Fruit fly (Drosophila melanogaster) whole organism, embryonic: ENCODE data around the gene CG31344.
A peak's percentile ranks its signal among the peaks of the same experiment; 100 is the strongest.

Experiments
- Aef1 ChIP-seq: fragments of 200-800 bp; sonication (Bioruptor generic); IDR thresholded peaks from 3 replicates; pipeline ENCODE4 v1.3.6; 2022; ENCODE audit warnings: missing biosample characterization, missing genetic modification characterization
- Antp ChIP-seq: fragments of 200-800 bp; sonication (Bioruptor generic); optimal IDR thresholded peaks from 3 replicates; lab custom pipeline; 2016; ENCODE audit warnings: missing biosample characterization, missing genetic modification characterization
- BtbVII ChIP-seq: fragments of 200-800 bp; sonication (Bioruptor generic); optimal IDR thresholded peaks from 3 replicates; lab custom pipeline; 2017; ENCODE audit warnings: missing biosample characterization, mild to moderate bottlenecking, missing genetic modification characterization
- CG10209 ChIP-seq: fragments of 200-800 bp; sonication (Bioruptor generic); optimal IDR thresholded peaks from 3 replicates; lab custom pipeline; 2017; ENCODE audit warnings: missing biosample characterization, mild to moderate bottlenecking, missing genetic modification characterization, missing genetic modification reagents
- CG10267 ChIP-seq: fragments of 200-800 bp; sonication (Bioruptor generic); optimal IDR thresholded peaks from 2 replicates; lab custom pipeline; 2018; ENCODE audit warnings: missing biosample characterization, mild to moderate bottlenecking, missing genetic modification characterization, moderate library complexity
- CG10431 ChIP-seq: fragments of 200-800 bp; sonication (Bioruptor generic); optimal IDR thresholded peaks from 3 replicates; lab custom pipeline; 2018; ENCODE audit warnings: missing biosample characterization, mild to moderate bottlenecking, missing genetic modification characterization
- CG11723 ChIP-seq: fragments of 200-800 bp; sonication (Bioruptor generic); optimal IDR thresholded peaks from 2 replicates; lab custom pipeline; 2017; ENCODE audit warnings: missing biosample characterization, mild to moderate bottlenecking, missing genetic modification characterization
- CG12236 ChIP-seq: fragments of 200-800 bp; sonication (Bioruptor generic); optimal IDR thresholded peaks from 2 replicates; lab custom pipeline; 2016; ENCODE audit warnings: missing biosample characterization, missing genetic modification characterization
- CG12942 ChIP-seq: fragments of 200-800 bp; sonication (Bioruptor generic); optimal IDR thresholded peaks from 3 replicates; lab custom pipeline; 2016; ENCODE audit warnings: missing biosample characterization, missing genetic modification characterization
- CG14860 ChIP-seq: fragments of 200-800 bp; sonication (Bioruptor generic); IDR thresholded peaks from 3 replicates; pipeline ENCODE4 v1.3.6; 2022; ENCODE audit warnings: missing biosample characterization, missing genetic modification characterization; ENCODE audit not compliant: partially characterized antibody
- CG17802 ChIP-seq: fragments of 200-800 bp; sonication (Bioruptor generic); optimal IDR thresholded peaks from 2 replicates; lab custom pipeline; 2018; ENCODE audit warnings: missing biosample characterization, mild to moderate bottlenecking, missing genetic modification characterization, moderate library complexity
- CG3281 ChIP-seq: fragments of 200-800 bp; sonication (Bioruptor generic); optimal IDR thresholded peaks from 3 replicates; lab custom pipeline; 2017; ENCODE audit warnings: missing biosample characterization, mild to moderate bottlenecking, missing genetic modification characterization
- CG34376 ChIP-seq: fragments of 200-800 bp; sonication (Bioruptor generic); optimal IDR thresholded peaks from 2 replicates; lab custom pipeline; 2018; ENCODE audit warnings: missing biosample characterization, mild to moderate bottlenecking, missing genetic modification characterization
- CG6175 ChIP-seq: fragments of 200-800 bp; sonication (Bioruptor generic); IDR thresholded peaks from 3 replicates; pipeline ENCODE4 v1.3.6; 2022; ENCODE audit warnings: missing biosample characterization, missing genetic modification characterization
- CG6683 ChIP-seq: fragments of 200-800 bp; sonication (Bioruptor generic); optimal IDR thresholded peaks from 2 replicates; lab custom pipeline; 2017; ENCODE audit warnings: missing biosample characterization, mild to moderate bottlenecking, missing genetic modification characterization, missing genetic modification reagents
- CG7357 ChIP-seq: fragments of 200-800 bp; sonication (Bioruptor generic); IDR thresholded peaks from 3 replicates; pipeline ENCODE4 v1.3.6; 2022; ENCODE audit warnings: missing biosample characterization, missing genetic modification characterization
- CG7928 ChIP-seq: fragments of 200-800 bp; sonication (Bioruptor generic); optimal IDR thresholded peaks from 2 replicates; lab custom pipeline; 2017; ENCODE audit warnings: missing biosample characterization, mild to moderate bottlenecking, missing genetic modification characterization
- CG7963 ChIP-seq: fragments of 200-800 bp; sonication (Bioruptor generic); IDR thresholded peaks from 3 replicates; pipeline ENCODE4 v1.3.6; 2022; ENCODE audit warnings: missing biosample characterization, missing genetic modification characterization; ENCODE audit not compliant: partially characterized antibody
- CG8359 ChIP-seq: fragments of 200-800 bp; sonication (Bioruptor generic); optimal IDR thresholded peaks from 2 replicates; lab custom pipeline; 2017; ENCODE audit warnings: missing biosample characterization, mild to moderate bottlenecking, missing genetic modification characterization, borderline replicate concordance
- CTCF ChIP-seq: fragments of 200-800 bp; sonication (Bioruptor generic); optimal IDR thresholded peaks from 2 replicates; lab custom pipeline; 2017; ENCODE audit warnings: missing biosample characterization, mild to moderate bottlenecking, missing genetic modification characterization, moderate library complexity
- E2f2 ChIP-seq: fragments of 200-800 bp; sonication (Bioruptor generic); IDR thresholded peaks from 2 replicates; pipeline ENCODE4 v1.3.6; 2022; ENCODE audit warnings: missing biosample characterization, missing genetic modification characterization
- Fer2 ChIP-seq: fragments of 200-800 bp; sonication (Bioruptor generic); optimal IDR thresholded peaks from 2 replicates; lab custom pipeline; 2018; ENCODE audit warnings: missing biosample characterization, mild to moderate bottlenecking, missing genetic modification characterization, moderate library complexity
- Fer3 ChIP-seq: fragments of 200-800 bp; sonication (Bioruptor generic); optimal IDR thresholded peaks from 2 replicates; lab custom pipeline; 2018; ENCODE audit warnings: missing biosample characterization, mild to moderate bottlenecking, missing genetic modification characterization, moderate library complexity
- Gug ChIP-seq: fragments of 200-800 bp; sonication (Bioruptor generic); IDR thresholded peaks from 4 replicates; pipeline ENCODE4 v1.3.6; 2022; ENCODE audit warnings: missing biosample characterization, missing genetic modification characterization
- H15 ChIP-seq: fragments of 200-800 bp; sonication (Bioruptor generic); IDR thresholded peaks from 3 replicates; pipeline ENCODE4 v1.3.6; 2022; ENCODE audit warnings: missing biosample characterization, missing genetic modification characterization
- HmgD ChIP-seq: fragments of 200-800 bp; sonication (Bioruptor generic); optimal IDR thresholded peaks from 3 replicates; lab custom pipeline; 2016; ENCODE audit warnings: missing biosample characterization, missing genetic modification characterization
- MESR4 ChIP-seq: fragments of 200-800 bp; sonication (Bioruptor generic); optimal IDR thresholded peaks from 2 replicates; lab custom pipeline; 2018; ENCODE audit warnings: missing biosample characterization, mild to moderate bottlenecking, missing genetic modification characterization, moderate library complexity
- Mad ChIP-seq: fragments of 200-800 bp; sonication (Bioruptor generic); optimal IDR thresholded peaks from 2 replicates; lab custom pipeline; 2016; ENCODE audit warnings: missing biosample characterization, missing genetic modification characterization
- Sin3A ChIP-seq: fragments of >200 bp; optimal IDR thresholded peaks from 2 replicates; lab custom pipeline; 2018
- Tbp ChIP-seq: fragments of >200 bp; optimal IDR thresholded peaks from 2 replicates; lab custom pipeline; 2018; ENCODE audit warnings: missing biosample characterization, missing genetic modification characterization
- Xrp1 ChIP-seq: fragments of 200-800 bp; sonication (Bioruptor generic); IDR thresholded peaks from 2 replicates; pipeline ENCODE4 v1.3.6; 2022; ENCODE audit warnings: missing biosample characterization, missing genetic modification characterization
- abd-A ChIP-seq: fragments of 200-800 bp; sonication (Bioruptor generic); optimal IDR thresholded peaks from 3 replicates; lab custom pipeline; 2019; ENCODE audit warnings: missing biosample characterization, mild to moderate bottlenecking, missing genetic modification characterization, moderate library complexity
- chn ChIP-seq: fragments of 200-800 bp; sonication (Bioruptor generic); optimal IDR thresholded peaks from 2 replicates; lab custom pipeline; 2016; ENCODE audit warnings: missing biosample characterization, missing genetic modification characterization
- ci ChIP-seq: fragments of 200-800 bp; sonication (Bioruptor generic); IDR thresholded peaks from 3 replicates; pipeline ENCODE4 v1.3.6; 2022; ENCODE audit warnings: missing biosample characterization, missing genetic modification characterization
- dati ChIP-seq: fragments of 200-800 bp; sonication (Bioruptor generic); IDR thresholded peaks from 2 replicates; pipeline ENCODE4 v1.3.6; 2022; ENCODE audit warnings: missing biosample characterization, missing genetic modification characterization
- dpn ChIP-seq, 2 experiments: fragments of 200-800 bp; sonication (Bioruptor generic); optimal IDR thresholded peaks; 3 replicates each; lab custom pipeline; 2016; ENCODE audit warnings: missing biosample characterization in 2 of 2, missing genetic modification characterization in 2 of 2
- esg ChIP-seq: fragments of 200-800 bp; sonication (Bioruptor generic); conservative IDR thresholded peaks from 2 replicates; pipeline ENCODE4 v1.3.6; 2022; ENCODE audit warnings: missing biosample characterization, missing genetic modification characterization
- fd3F ChIP-seq: fragments of 200-800 bp; sonication (Bioruptor generic); optimal IDR thresholded peaks from 2 replicates; lab custom pipeline; 2018; ENCODE audit warnings: missing biosample characterization, mild to moderate bottlenecking, missing genetic modification characterization, moderate library complexity
- gce ChIP-seq: fragments of 200-800 bp; sonication (Bioruptor generic); IDR thresholded peaks from 3 replicates; pipeline ENCODE4 v1.3.6; 2022; ENCODE audit warnings: missing biosample characterization, missing genetic modification characterization
- gro ChIP-seq: fragments of 200-800 bp; sonication (Bioruptor generic); optimal IDR thresholded peaks from 2 replicates; lab custom pipeline; 2016; ENCODE audit warnings: missing biosample characterization, missing genetic modification characterization
- h ChIP-seq: fragments of >200 bp; optimal IDR thresholded peaks from 2 replicates; lab custom pipeline; 2017
- her ChIP-seq: fragments of 200-800 bp; sonication (Bioruptor generic); optimal IDR thresholded peaks from 2 replicates; lab custom pipeline; 2016; ENCODE audit warnings: missing biosample characterization, missing genetic modification characterization
- jumu ChIP-seq: fragments of 200-800 bp; sonication (Bioruptor generic); optimal IDR thresholded peaks from 3 replicates; lab custom pipeline; 2016; ENCODE audit warnings: missing biosample characterization, missing genetic modification characterization
- psq ChIP-seq: fragments of 200-800 bp; sonication (Bioruptor generic); optimal IDR thresholded peaks from 2 replicates; lab custom pipeline; 2017; ENCODE audit warnings: missing biosample characterization, missing genetic modification characterization
- sisA ChIP-seq: fragments of 200-800 bp; sonication (Bioruptor generic); IDR thresholded peaks from 2 replicates; pipeline ENCODE4 v1.3.6; 2022; ENCODE audit warnings: missing biosample characterization, missing genetic modification characterization
- slbo ChIP-seq: fragments of 200-800 bp; sonication (Bioruptor generic); IDR thresholded peaks from 2 replicates; pipeline ENCODE4 v1.3.6; 2022; ENCODE audit warnings: missing biosample characterization, missing genetic modification characterization
- sug ChIP-seq: fragments of 200-800 bp; optimal IDR thresholded peaks from 2 replicates; lab custom pipeline; 2019; ENCODE audit warnings: missing biosample characterization, mild to moderate bottlenecking, missing genetic modification characterization, moderate library complexity
- tio ChIP-seq: fragments of 200-800 bp; sonication (Bioruptor generic); optimal IDR thresholded peaks from 2 replicates; lab custom pipeline; 2017; ENCODE audit warnings: missing biosample characterization, missing genetic modification characterization, inconsistent platforms
- tna ChIP-seq: fragments of 200-800 bp; sonication (Bioruptor generic); IDR thresholded peaks from 2 replicates; pipeline ENCODE4 v1.3.6; 2022; ENCODE audit warnings: missing biosample characterization, missing genetic modification characterization; ENCODE audit not compliant: partially characterized antibody
- toy ChIP-seq: fragments of 200-800 bp; sonication (Bioruptor generic); IDR thresholded peaks from 2 replicates; pipeline ENCODE4 v1.3.6; 2022; ENCODE audit warnings: missing biosample characterization, missing genetic modification characterization
- vvl ChIP-seq: fragments of 200-800 bp; sonication (Bioruptor generic); IDR thresholded peaks from 2 replicates; pipeline ENCODE4 v1.3.6; 2022; ENCODE audit warnings: missing biosample characterization, missing genetic modification characterization

CG31344 gene

DNA sequence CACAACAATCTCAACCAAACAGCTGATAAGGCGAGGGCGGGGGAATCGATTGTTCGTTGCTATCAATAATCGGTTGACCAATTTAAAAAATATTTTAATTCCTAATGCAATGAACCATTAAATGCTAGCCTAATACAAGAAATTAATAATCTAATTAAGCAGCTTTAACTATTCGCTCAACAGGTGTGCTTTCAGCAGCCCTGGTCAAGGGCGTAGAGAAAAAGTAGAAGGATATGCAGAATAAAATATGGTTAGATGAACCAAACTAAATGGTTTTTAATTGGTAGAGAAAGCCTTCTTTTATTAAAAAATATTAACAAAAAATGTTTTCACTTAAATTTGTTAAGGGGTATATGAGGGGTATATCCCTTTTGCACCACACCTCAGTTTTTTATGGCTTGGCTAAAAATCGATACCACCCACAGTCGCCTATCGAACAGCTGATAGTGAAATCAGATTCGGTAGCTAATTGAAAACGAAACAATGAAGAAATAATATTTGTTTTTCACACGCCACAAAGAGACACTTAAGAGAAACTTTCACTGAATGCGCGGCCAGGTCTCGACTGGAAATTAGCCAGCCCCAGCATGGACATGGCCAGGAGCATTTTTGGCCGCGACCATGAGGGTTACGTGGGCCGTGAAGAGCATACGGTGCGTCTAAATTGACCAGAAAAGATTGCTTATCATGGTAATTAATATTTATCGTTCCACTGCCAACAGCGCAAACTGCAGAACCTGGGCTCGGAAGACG lies 6.1 kb downstream of the CG31344 start, which contains the start of the genes SIDL and CG12241 (continued):
- TF ChIP-seq ci (GFP tag; lab: Robert Waterston, UW) (no peak), Sin3A (lab: Kevin White, UChicago) (no peak), MESR4 (peak; percentile 66), Aef1 (GFP tag; lab: Robert Waterston, UW) (peak; percentile 96), CG10431 (no peak), Fer3 (peak; percentile 86), CG6683 (GFP tag; lab: Kevin White, UChicago) (peak; percentile 57), psq (GFP tag; lab: Kevin White, UChicago) (peak; percentile 13), chn (GFP tag; lab: Kevin White, UChicago) (peak; percentile 74), CG17802 (peak; percentile 42), CG34376 (GFP tag; lab: Kevin White, UChicago) (peak; percentile 71), h (lab: Kevin White, UChicago) (no peak), Xrp1 (GFP tag; lab: Robert Waterston, UW) (peak; percentile 89), CG7357 (peak; percentile 89), HmgD (GFP tag; lab: Kevin White, UChicago) (peak; percentile 26), Mad (GFP tag; lab: Kevin White, UChicago) (no peak), her (peak; percentile 22), CG7928 (GFP tag; lab: Kevin White, UChicago) (peak; percentile 85), H15 (GFP tag; lab: Robert Waterston, UW) (peak; percentile 91), fd3F (GFP tag; lab: Kevin White, UChicago) (peak; percentile 46), vvl (GFP tag; lab: Robert Waterston, UW) (peak; percentile 96), CG14860 (GFP tag; lab: Robert Waterston, UW) (0 out of 3 replicates have a peak, but pooled peaks have one; percentile 22), CG12942 (GFP tag; lab: Kevin White, UChicago) (peak; percentile 40), tna (no peak), CTCF (GFP tag; lab: Kevin White, UChicago) (no peak), BtbVII (GFP tag; lab: Kevin White, UChicago) (peak; percentile 82), CG3281 (GFP tag; lab: Kevin White, UChicago) (peak; percentile 83), Fer2 (tag; lab: Kevin White, UChicago) (peak; percentile 62), sug (peak; percentile 75), CG10267 (tag; lab: Kevin White, UChicago) (peak; percentile 80), esg (GFP tag; lab: Robert Waterston, UW) (peak; percentile 20; the same call in 1 of the 2 replicates), CG7963 (GFP tag; lab: Robert Waterston, UW) (no peak), gce (GFP tag; lab: Robert Waterston, UW) (peak; percentile 82), tio (GFP tag; lab: Kevin White, UChicago) (no peak), gro (GFP tag; lab: Kevin White, UChicago) (peak; percentile 91), CG8359 (GFP tag; lab: Kevin White, UChicago) (no peak), dpn (GFP tag; optimal IDR thresholded peaks at IDR 0.05; lab: Kevin White, UChicago) (peak; percentile 73 to 87), CG6175 (GFP tag; lab: Robert Waterston, UW) (peak; percentile 85), Tbp (GFP tag; lab: Kevin White, UChicago) (no peak), toy (GFP tag; lab: Robert Waterston, UW) (peak; percentile 77), sisA (GFP tag; lab: Robert Waterston, UW) (peak; percentile 91), jumu (GFP tag; lab: Kevin White, UChicago) (peak; percentile 79), CG12236 (no peak), slbo (GFP tag; lab: Robert Waterston, UW) (peak; percentile 67), abd-A (tag; lab: Kevin White, UChicago) (no peak), CG10209 (GFP tag; lab: Kevin White, UChicago) (peak; percentile 61), CG11723 (GFP tag; lab: Kevin White, UChicago) (no peak), Gug (GFP tag; lab: Robert Waterston, UW) (peak; percentile 93; the same call in 3 of the 4 replicates), dati (GFP tag; lab: Robert Waterston, UW) (peak; percentile 72), Antp (GFP tag; lab: Kevin White, UChicago) (peak; percentile 74), E2f2 (GFP tag; lab: Robert Waterston, UW) (peak; percentile 58)
